Fruit fly (Drosophila melanogaster): Measurements from ENCODE around the gene CG11885.
A peak's percentile ranks its signal among the peaks of the same experiment; 100 is the strongest.

The CG11885 gene

dm6 chr2L:382807-383206, 38.4 kb downstream of the CG11885 start (continued):
- TF ChIP-seq Ravus (GFP tag; IDR thresholded peaks at IDR 0.05) (no peak), NC2β (GFP tag; optimal IDR thresholded peaks at IDR 0.05) (no peak), pum (GFP tag; optimal IDR thresholded peaks at IDR 0.05) (no peak), pros (GFP tag; optimal IDR thresholded peaks at IDR 0.05) (no peak), ara (GFP tag; IDR thresholded peaks at IDR 0.05) (peak; percentile 53; the same call in 1 of the 2 replicates), nom (GFP tag; optimal IDR thresholded peaks at IDR 0.05) (peak; percentile 1), C15 (GFP tag; IDR thresholded peaks at IDR 0.05) (no peak)

- TF ChIP-seq mirr (GFP tag; optimal IDR thresholded peaks at IDR 0.05), result peak; percentile 61
- TF ChIP-seq grn (GFP tag; optimal IDR thresholded peaks at IDR 0.05), result peak; percentile 94
- no peak for TF ChIP-seq CG3407 (GFP tag; optimal IDR thresholded peaks at IDR 0.05)
- TF ChIP-seq C15 (GFP tag; IDR thresholded peaks at IDR 0.05), result no peak
- TF ChIP-seq ac (GFP tag; optimal IDR thresholded peaks at IDR 0.05), result no peak
- TF ChIP-seq CG18599 (GFP tag; optimal IDR thresholded peaks at IDR 0.05), result no peak
- TF ChIP-seq CG18262 (tag; optimal IDR thresholded peaks at IDR 0.05), result no peak
- TF ChIP-seq yki (optimal IDR thresholded peaks at IDR 0.05), result no peak
- TF ChIP-seq cwo (GFP tag; optimal IDR thresholded peaks at IDR 0.05), result peak; percentile 34
- peak; percentile 7 for TF ChIP-seq CG7987 (GFP tag; optimal IDR thresholded peaks at IDR 0.05)
- TF ChIP-seq Mrtf (GFP tag; IDR thresholded peaks at IDR 0.05), result no peak
- no peak for TF ChIP-seq CG7372 (GFP tag; IDR thresholded peaks at IDR 0.05)
- TF ChIP-seq sug (tag; optimal IDR thresholded peaks at IDR 0.05), result peak; percentile 23
- no peak for TF ChIP-seq Hr3 (GFP tag; optimal IDR thresholded peaks at IDR 0.05)
- no peak for TF ChIP-seq nmo (GFP tag; optimal IDR thresholded peaks at IDR 0.05)
- TF ChIP-seq sens (GFP tag), result no peak
- TF ChIP-seq Neu2 (GFP tag; optimal IDR thresholded peaks at IDR 0.05; ENCODE audit: borderline replicate concordance), result no peak
- TF ChIP-seq CTCF (GFP tag; optimal IDR thresholded peaks at IDR 0.05), result no peak
- no peak for TF ChIP-seq pum (GFP tag; optimal IDR thresholded peaks at IDR 0.05)
- TF ChIP-seq CG10209 (GFP tag; optimal IDR thresholded peaks at IDR 0.05), result no peak
- no peak for TF ChIP-seq slp2 (GFP tag; optimal IDR thresholded peaks at IDR 0.05)
- no peak for TF ChIP-seq CG3726 (GFP tag; IDR thresholded peaks at IDR 0.05)
- TF ChIP-seq unc-4 (GFP tag; IDR thresholded peaks at IDR 0.05; ENCODE audit: partially characterized antibody), result no peak
- TF ChIP-seq CG7556 (GFP tag; optimal IDR thresholded peaks at IDR 0.05), result no peak
- TF ChIP-seq exex (tag; optimal IDR thresholded peaks at IDR 0.05), result peak; percentile 90
- TF ChIP-seq dysf (GFP tag; IDR thresholded peaks at IDR 0.05), result no peak
Measured at dm6 chr2L:378815-379440, 42.3 kb downstream of the CG11885 start.

- no peak for TF ChIP-seq CG10959 (GFP tag; IDR thresholded peaks at IDR 0.05)
- no peak for TF ChIP-seq her (GFP tag; optimal IDR thresholded peaks at IDR 0.05)
- TF ChIP-seq abd-A (tag; optimal IDR thresholded peaks at IDR 0.05), result peak; percentile 48
- peak; percentile 35; the same call in 1 of the 3 replicates for TF ChIP-seq CG6175 (GFP tag; IDR thresholded peaks at IDR 0.05)
- peak; percentile 90 for TF ChIP-seq CG18011 (GFP tag; optimal IDR thresholded peaks at IDR 0.05)
- 0 out of 3 replicates have a peak, but pooled peaks have one; percentile 14 for TF ChIP-seq row (GFP tag; IDR thresholded peaks at IDR 0.05)
- TF ChIP-seq ftz-f1 (GFP tag; optimal IDR thresholded peaks at IDR 0.05), result peak; percentile 1
- TF ChIP-seq CG14441 (GFP tag; IDR thresholded peaks at IDR 0.05), result 0 out of 2 replicates have a peak, but pooled peaks have one; percentile 28
- TF ChIP-seq Sin3A (optimal IDR thresholded peaks at IDR 0.05), result no peak
- TF ChIP-seq Sry-δ (GFP tag; optimal IDR thresholded peaks at IDR 0.05), result no peak
- no peak for TF ChIP-seq Myb (GFP tag; optimal IDR thresholded peaks at IDR 0.05)
- peak in 1 of 2 experiments; percentile 12 for TF ChIP-seq Hr78 (GFP tag; optimal IDR thresholded peaks at IDR 0.05)
- TF ChIP-seq Nf-YC (tag; optimal IDR thresholded peaks at IDR 0.05), result peak; percentile 99
- TF ChIP-seq fd102C (GFP tag; optimal IDR thresholded peaks at IDR 0.05), result no peak
- no peak for TF ChIP-seq Hmr (GFP tag; optimal IDR thresholded peaks at IDR 0.05)
- peak; percentile 37 for TF ChIP-seq CG12769 (tag; optimal IDR thresholded peaks at IDR 0.05)
- TF ChIP-seq CG16815 (GFP tag; optimal IDR thresholded peaks at IDR 0.05), result no peak
- no peak for TF ChIP-seq CG6654 (GFP tag; optimal IDR thresholded peaks at IDR 0.05)
- TF ChIP-seq CG8478 (optimal IDR thresholded peaks at IDR 0.05), result peak; percentile 50
Measured at dm6 chr2L:377780-378222, 43.4 kb downstream of the CG11885 start, which contains the start of gene al. al (plus strand) TSS chr2L:378112.

Data from whole organism, embryonic.